Worm (Caenorhabditis elegans): Measurements from ENCODE around the gene C16A3.6.

ce11 chrIII:6399424-6399823 lies 20.4 kb downstream of the C16A3.6 start:
- no peak for TF ChIP-seq unc-62 (GFP tag; optimal IDR thresholded peaks at IDR 0.05)
- TF ChIP-seq elt-3 (tag; optimal IDR thresholded peaks at IDR 0.05): no peak
- no peak for TF ChIP-seq zag-1 (tag; optimal IDR thresholded peaks at IDR 0.05)
- no peak for TF ChIP-seq mdl-1 (tag; optimal IDR thresholded peaks at IDR 0.05)
- TF ChIP-seq ama-1 (optimal IDR thresholded peaks at IDR 0.05): no peak
- no peak for TF ChIP-seq nhr-237 (tag; optimal IDR thresholded peaks at IDR 0.05)
